Worm (Caenorhabditis elegans): ENCODE data around the gene ZC250.2.

The ZC250.2 gene

DNA sequence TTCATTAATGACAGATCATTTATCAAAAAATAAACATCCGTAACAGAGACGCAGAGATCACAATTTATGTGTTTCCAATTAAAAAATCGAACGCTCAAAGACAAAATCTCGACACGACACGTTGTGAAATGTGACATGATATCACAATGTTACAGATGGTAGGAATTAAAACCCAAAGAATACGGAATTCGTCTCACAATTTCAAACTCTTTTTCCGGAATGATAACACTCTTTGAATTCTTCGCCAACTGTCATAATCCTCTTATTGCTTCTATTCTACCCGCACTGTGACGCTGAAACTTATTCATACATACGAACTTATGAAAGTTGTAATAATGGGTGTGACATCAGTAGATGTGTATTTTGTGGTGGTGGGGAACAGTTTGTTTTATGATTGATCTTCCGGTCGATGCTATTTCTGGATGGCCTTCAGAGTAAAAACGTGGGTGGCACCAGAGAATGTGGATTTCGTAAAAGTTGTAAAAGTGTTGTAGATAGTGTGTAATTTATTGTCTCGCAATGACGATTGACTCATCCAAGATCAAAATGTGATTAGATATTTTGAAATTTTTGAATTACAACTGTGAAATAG lies 24.4 kb downstream of the ZC250.2 start (continued):
- peak; percentile 49 for TF ChIP-seq nhr-48 (tag; optimal IDR thresholded peaks at IDR 0.05)
- no peak for TF ChIP-seq Y5F2A.4 (GFP tag; optimal IDR thresholded peaks at IDR 0.05)
- TF ChIP-seq zfp-2 (tag; optimal IDR thresholded peaks at IDR 0.05), result no peak
- TF ChIP-seq pqm-1 (tag; optimal IDR thresholded peaks at IDR 0.05), result no peak
- peak; percentile 21 for TF ChIP-seq hlh-30 (tag; optimal IDR thresholded peaks at IDR 0.05; ENCODE audit: insufficient read depth)
- TF ChIP-seq nhr-111 (GFP tag; optimal IDR thresholded peaks at IDR 0.05), result no peak
- no peak for TF ChIP-seq ztf-7 (tag; optimal IDR thresholded peaks at IDR 0.05)
- no peak for TF ChIP-seq nhr-237 (tag; optimal IDR thresholded peaks at IDR 0.05)
- peak; percentile 57 for TF ChIP-seq hlh-11 (tag; optimal IDR thresholded peaks at IDR 0.05)
- TF ChIP-seq nhr-10 (tag; optimal IDR thresholded peaks at IDR 0.05), result no peak
- TF ChIP-seq F49E8.2 (tag; optimal IDR thresholded peaks at IDR 0.05; ENCODE audit: borderline replicate concordance), result no peak
- no peak for TF ChIP-seq mes-2 (tag; optimal IDR thresholded peaks at IDR 0.05; ENCODE audit: poor library complexity, severe bottlenecking)
- no peak for TF ChIP-seq D1046.2 (GFP tag; IDR thresholded peaks at IDR 0.05)
- TF ChIP-seq skn-1 (tag; optimal IDR thresholded peaks at IDR 0.05), result no peak
- TF ChIP-seq mxl-3 (GFP tag; optimal IDR thresholded peaks at IDR 0.05), result peak; percentile 13
- TF ChIP-seq ZK546.5 (tag; optimal IDR thresholded peaks at IDR 0.05), result no peak
- peak; percentile 90 for TF ChIP-seq dmd-6 (GFP tag; IDR thresholded peaks at IDR 0.05)
- no peak for TF ChIP-seq T20F7.1 (GFP tag; optimal IDR thresholded peaks at IDR 0.05)
- no peak for TF ChIP-seq spr-1 (tag; optimal IDR thresholded peaks at IDR 0.05)
- TF ChIP-seq lin-38 (GFP tag; IDR thresholded peaks at IDR 0.05), result no peak
- TF ChIP-seq aha-1 (tag), result no peak
- no peak for TF ChIP-seq arid-1 (GFP tag; conservative IDR thresholded peaks at IDR 0.05)
- TF ChIP-seq aly-2 (tag; optimal IDR thresholded peaks at IDR 0.05), result no peak
- TF ChIP-seq nhr-28 (tag; optimal IDR thresholded peaks at IDR 0.05), result peak; percentile 68
- no peak for TF ChIP-seq spr-3 (GFP tag; optimal IDR thresholded peaks at IDR 0.05)
- no peak for TF ChIP-seq lin-15B (tag; optimal IDR thresholded peaks at IDR 0.05)
- no peak for TF ChIP-seq attf-4 (tag; optimal IDR thresholded peaks at IDR 0.05)
- TF ChIP-seq dve-1 (tag; optimal IDR thresholded peaks at IDR 0.05; ENCODE audit: insufficient read depth), result peak; percentile 44

DNA sequence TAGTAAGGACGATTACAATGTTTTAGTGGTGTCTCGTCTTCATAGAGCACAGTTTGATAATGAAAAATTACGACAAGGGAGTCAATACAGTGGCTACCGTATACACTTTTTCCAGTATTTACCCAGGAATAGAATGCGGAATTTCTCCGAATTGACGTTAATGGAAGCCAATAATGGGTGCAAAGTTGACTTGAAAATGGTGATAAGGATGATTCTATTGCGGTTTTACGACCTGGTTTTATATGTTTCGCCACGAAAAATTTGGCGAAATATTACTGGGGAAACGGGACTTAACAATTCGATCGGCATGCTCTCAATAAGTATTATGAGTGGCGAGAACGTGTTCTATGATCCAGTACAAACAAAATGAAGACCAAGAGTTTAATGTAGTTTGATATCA lies 27.8 kb downstream of the ZC250.2 start:
- TF ChIP-seq php-3 (GFP tag; IDR thresholded peaks at IDR 0.05) (peak; percentile 94), pqm-1 (tag; optimal IDR thresholded peaks at IDR 0.05) (peak; percentile 2), daf-16 (GFP tag; optimal IDR thresholded peaks at IDR 0.05) (no peak), daf-16 (tag; optimal IDR thresholded peaks at IDR 0.05) (peak; percentile 69), nhr-48 (tag; optimal IDR thresholded peaks at IDR 0.05) (peak; percentile 2), ztf-11 (tag; optimal IDR thresholded peaks at IDR 0.05) (no peak), hlh-11 (tag; optimal IDR thresholded peaks at IDR 0.05) (peak; percentile 32), nhr-28 (tag; optimal IDR thresholded peaks at IDR 0.05) (peak; percentile 40), egl-27 (tag; optimal IDR thresholded peaks at IDR 0.05) (no peak), dmd-6 (GFP tag; IDR thresholded peaks at IDR 0.05) (peak; percentile 83), duxl-1 (tag; optimal IDR thresholded peaks at IDR 0.05; ENCODE audit: poor library complexity) (no peak), dve-1 (tag; optimal IDR thresholded peaks at IDR 0.05; ENCODE audit: insufficient read depth) (peak; percentile 53)

DNA sequence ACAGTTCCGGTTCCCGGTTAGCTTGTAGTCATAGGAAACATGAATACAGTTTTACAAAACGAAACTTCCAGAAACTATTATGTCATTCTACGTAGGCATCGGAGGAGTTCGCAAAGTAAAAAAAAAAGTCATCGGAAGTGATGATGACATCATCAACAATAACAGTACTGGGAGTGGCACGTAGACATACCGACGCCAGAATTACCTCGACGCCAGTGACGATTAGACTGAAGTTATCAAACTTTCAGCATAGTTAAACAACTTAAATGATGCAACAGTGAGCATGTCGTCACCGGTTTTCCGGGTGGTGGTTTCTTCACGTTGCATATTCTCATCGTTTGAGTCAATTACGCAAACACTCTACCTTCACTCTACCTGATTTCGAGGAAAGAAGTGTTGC lies 28.3 kb downstream of the ZC250.2 start:
- peak in 1 of 2 experiments; percentile 66 for TF ChIP-seq hif-1 (tag; optimal IDR thresholded peaks at IDR 0.05)
- no peak for TF ChIP-seq F37D6.2 (tag; optimal IDR thresholded peaks at IDR 0.05)
- TF ChIP-seq pqm-1 (tag; optimal IDR thresholded peaks at IDR 0.05), result peak; percentile 0
- TF ChIP-seq daf-16 (GFP tag; optimal IDR thresholded peaks at IDR 0.05), result no peak
- peak; percentile 10 for TF ChIP-seq daf-16 (tag; optimal IDR thresholded peaks at IDR 0.05)
- no peak for TF ChIP-seq nhr-28 (tag; optimal IDR thresholded peaks at IDR 0.05)
- no peak for TF ChIP-seq Y5F2A.4 (GFP tag; optimal IDR thresholded peaks at IDR 0.05)
- no peak for TF ChIP-seq pha-4 (GFP tag; IDR thresholded peaks at IDR 0.05)
- no peak for TF ChIP-seq pha-4 (tag; optimal IDR thresholded peaks at IDR 0.05)
- no peak for TF ChIP-seq saeg-2 (GFP tag; IDR thresholded peaks at IDR 0.05)
- TF ChIP-seq ces-1 (GFP tag; optimal IDR thresholded peaks at IDR 0.05), result no peak
- no peak for TF ChIP-seq nhr-237 (tag; optimal IDR thresholded peaks at IDR 0.05)
- peak; percentile 31 for TF ChIP-seq nhr-48 (tag; optimal IDR thresholded peaks at IDR 0.05)
- TF ChIP-seq aha-1 (tag), result peak; percentile 69
- TF ChIP-seq ctbp-1 (GFP tag; IDR thresholded peaks at IDR 0.05), result no peak
- TF ChIP-seq nhr-25 (tag; optimal IDR thresholded peaks at IDR 0.05; ENCODE audit: borderline replicate concordance, insufficient read depth), result no peak
- TF ChIP-seq dmd-6 (GFP tag; IDR thresholded peaks at IDR 0.05), result peak; percentile 62
